Fruit fly (Drosophila melanogaster): ENCODE results near the gene CG31674.

The CG31674 gene

DNA sequence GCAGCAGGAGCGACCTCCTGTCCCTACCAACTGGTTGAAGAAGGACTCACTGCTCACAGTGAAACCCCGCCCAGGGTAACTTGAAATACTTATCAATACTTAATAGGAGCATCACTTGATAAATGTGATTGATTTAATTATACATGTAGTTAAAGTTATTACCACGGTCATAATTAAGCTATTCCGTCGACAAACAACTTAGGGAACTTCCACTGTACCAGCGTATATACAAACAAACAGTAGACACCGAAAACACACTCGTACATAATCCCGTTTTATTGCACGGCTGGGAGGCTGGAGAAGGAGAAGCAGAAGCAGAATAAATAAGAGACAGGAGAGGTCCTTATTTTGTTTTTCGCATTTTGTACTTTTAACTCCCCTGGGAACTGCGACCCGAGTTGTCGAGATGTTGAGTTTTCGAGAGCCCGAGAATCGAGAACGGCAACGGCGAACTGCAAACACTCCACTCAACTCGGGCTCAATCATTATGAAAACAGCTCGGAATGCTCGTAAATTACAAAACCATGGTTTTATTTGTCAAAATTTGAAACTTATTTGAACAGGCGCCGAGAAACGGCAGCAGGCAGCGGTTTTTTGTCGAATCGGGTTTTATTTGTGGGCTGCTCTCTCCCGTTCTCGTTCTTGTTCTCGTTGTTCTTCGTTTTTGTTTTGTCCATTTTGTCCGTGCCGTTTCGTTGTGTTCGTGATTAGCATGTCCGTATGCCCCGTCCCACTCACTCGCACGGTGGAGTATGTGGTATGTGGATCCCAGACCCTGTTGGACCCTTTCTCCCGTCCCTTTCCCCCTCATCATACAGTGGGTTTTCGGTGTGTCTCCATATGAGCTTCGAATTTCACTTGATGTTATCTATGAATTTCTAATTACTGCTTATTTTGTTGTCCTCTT, 30.8 kb upstream of the CG31674 start (continued):
- peak; percentile 78 for TF ChIP-seq CG12155 (GFP tag; optimal IDR thresholded peaks at IDR 0.05)
- peak; percentile 92 for TF ChIP-seq lab (GFP tag; optimal IDR thresholded peaks at IDR 0.05)
- TF ChIP-seq CG7556 (GFP tag; optimal IDR thresholded peaks at IDR 0.05) = peak; percentile 86
- no peak for TF ChIP-seq fru (optimal IDR thresholded peaks at IDR 0.05)
- peak; percentile 25 for TF ChIP-seq Usf (GFP tag; optimal IDR thresholded peaks at IDR 0.05)
- no peak for TF ChIP-seq toy (GFP tag; IDR thresholded peaks at IDR 0.05)
- TF ChIP-seq Awh (GFP tag; IDR thresholded peaks at IDR 0.05) = peak; percentile 59; the same call in 1 of the 2 replicates
- peak; percentile 73 for TF ChIP-seq esg (GFP tag; conservative IDR thresholded peaks at IDR 0.05)
- TF ChIP-seq yki (optimal IDR thresholded peaks at IDR 0.05) = no peak
- TF ChIP-seq CG8478 (optimal IDR thresholded peaks at IDR 0.05) = no peak
- peak; percentile 35; the same call in 1 of the 3 replicates for TF ChIP-seq ken (GFP tag; IDR thresholded peaks at IDR 0.05)
- no peak for TF ChIP-seq jigr1 (GFP tag; IDR thresholded peaks at IDR 0.05)
- no peak for TF ChIP-seq GATAe (GFP tag; conservative IDR thresholded peaks at IDR 0.05)
- peak; percentile 25 for TF ChIP-seq fd96Cb (tag; optimal IDR thresholded peaks at IDR 0.05)
- TF ChIP-seq knrl (GFP tag; IDR thresholded peaks at IDR 0.05; ENCODE audit: partially characterized antibody) = no peak
- TF ChIP-seq BtbVII (GFP tag; optimal IDR thresholded peaks at IDR 0.05) = peak; percentile 85
- TF ChIP-seq CG12942 (GFP tag; optimal IDR thresholded peaks at IDR 0.05) = peak; percentile 24
- TF ChIP-seq CG2678 (tag; optimal IDR thresholded peaks at IDR 0.05) = peak; percentile 87
- TF ChIP-seq CG8359 (GFP tag; optimal IDR thresholded peaks at IDR 0.05; ENCODE audit: borderline replicate concordance) = no peak
- TF ChIP-seq cato (GFP tag; optimal IDR thresholded peaks at IDR 0.05; ENCODE audit: borderline replicate concordance) = no peak
- peak; percentile 72 for TF ChIP-seq bcd (GFP tag; optimal IDR thresholded peaks at IDR 0.05)
- TF ChIP-seq Atf3 (GFP tag; optimal IDR thresholded peaks at IDR 0.05) = peak; percentile 18
- peak; percentile 57 for TF ChIP-seq Ssrp (tag; optimal IDR thresholded peaks at IDR 0.05)
- peak; percentile 45 for TF ChIP-seq E2f2 (GFP tag; IDR thresholded peaks at IDR 0.05)
- TF ChIP-seq bbx (GFP tag; IDR thresholded peaks at IDR 0.05; ENCODE audit: partially characterized antibody) = 0 out of 2 replicates have a peak, but pooled peaks have one; percentile 17
- peak; percentile 63 for TF ChIP-seq CG4854 (GFP tag; optimal IDR thresholded peaks at IDR 0.05)
- peak; percentile 60; the same call in 1 of the 2 replicates for TF ChIP-seq MBD-R2 (GFP tag; IDR thresholded peaks at IDR 0.05)
- TF ChIP-seq peb (GFP tag; IDR thresholded peaks at IDR 0.05) = 0 out of 2 replicates have a peak, but pooled peaks have one; percentile 18
- no peak for TF ChIP-seq Dp (GFP tag; optimal IDR thresholded peaks at IDR 0.05)
- TF ChIP-seq pros (GFP tag; optimal IDR thresholded peaks at IDR 0.05) = peak; percentile 68
- TF ChIP-seq CG14667 (GFP tag; IDR thresholded peaks at IDR 0.05) = peak; percentile 71
- no peak for TF ChIP-seq fd64A (GFP tag; optimal IDR thresholded peaks at IDR 0.05)
- TF ChIP-seq CG7372 (GFP tag; IDR thresholded peaks at IDR 0.05) = peak; percentile 62
- TF ChIP-seq tx (GFP tag; optimal IDR thresholded peaks at IDR 0.05) = peak; percentile 70
- no peak for TF ChIP-seq CG4617 (GFP tag; optimal IDR thresholded peaks at IDR 0.05; ENCODE audit: borderline replicate concordance)
- no peak for TF ChIP-seq mld (GFP tag; IDR thresholded peaks at IDR 0.05; ENCODE audit: partially characterized antibody)
- TF ChIP-seq D19A (tag; optimal IDR thresholded peaks at IDR 0.05) = peak; percentile 32
- peak; percentile 84 for TF ChIP-seq crol (GFP tag; IDR thresholded peaks at IDR 0.05)
- TF ChIP-seq Blimp-1 (GFP tag; optimal IDR thresholded peaks at IDR 0.05) = peak; percentile 45
- no peak for TF ChIP-seq CG17186 (GFP tag; optimal IDR thresholded peaks at IDR 0.05)
- TF ChIP-seq CG13296 (GFP tag; optimal IDR thresholded peaks at IDR 0.05) = peak; percentile 78
- TF ChIP-seq jumu (GFP tag; optimal IDR thresholded peaks at IDR 0.05) = peak; percentile 83
- peak; percentile 52 for TF ChIP-seq D19B (GFP tag; optimal IDR thresholded peaks at IDR 0.05)
- TF ChIP-seq sr (GFP tag; IDR thresholded peaks at IDR 0.05) = no peak
- TF ChIP-seq croc (GFP tag; conservative IDR thresholded peaks at IDR 0.05) = peak; percentile 53
- 0 out of 2 replicates have a peak, but pooled peaks have one; percentile 29 for TF ChIP-seq danr (GFP tag; IDR thresholded peaks at IDR 0.05)
- peak; percentile 66; the same call in 1 of the 2 replicates for TF ChIP-seq CG31441 (GFP tag; IDR thresholded peaks at IDR 0.05)
- TF ChIP-seq eve (GFP tag; optimal IDR thresholded peaks at IDR 0.05) = peak in 1 of 2 experiments; percentile 8
- no peak for TF ChIP-seq Doc3 (GFP tag; IDR thresholded peaks at IDR 0.05; ENCODE audit: partially characterized antibody)

Data from whole organism, embryonic.